Fruit fly (Drosophila melanogaster) whole organism, wandering third instar larva: ENCODE measurements around the gene CG33107.

Experiments
- Abd-B ChIP-seq: fragments of >200 bp; optimal IDR thresholded peaks from 2 replicates; lab custom pipeline; 2017; ENCODE audit warnings: missing biosample characterization, missing genetic modification characterization
- Dfd ChIP-seq: fragments of >200 bp; optimal IDR thresholded peaks from 2 replicates; lab custom pipeline; 2017; ENCODE audit warnings: missing biosample characterization, missing genetic modification characterization
- Dif ChIP-seq: fragments of 200-275, 200-300 bp; sonication (Bioruptor generic); optimal IDR thresholded peaks from 2 replicates; lab custom pipeline; 2018; ENCODE audit warnings: missing biosample characterization, missing genetic modification characterization; ENCODE audit not compliant: partially characterized antibody
- GATAd ChIP-seq: sonication (Bioruptor generic); optimal IDR thresholded peaks from 2 replicates; lab custom pipeline; 2016; ENCODE audit warnings: missing biosample characterization, missing genetic modification characterization
- HLH106 ChIP-seq: fragments of 200-800 bp; optimal IDR thresholded peaks from 3 replicates; lab custom pipeline; 2019; ENCODE audit warnings: missing biosample characterization, mild to moderate bottlenecking, missing genetic modification characterization, moderate library complexity
- Hnf4 ChIP-seq: fragments of 200-800 bp; sonication (Bioruptor generic); optimal IDR thresholded peaks from 2 replicates; lab custom pipeline; 2016; ENCODE audit warnings: missing biosample characterization, mild to moderate bottlenecking, missing genetic modification characterization
- Hr83 ChIP-seq: fragments of 200-300 bp; sonication (Bioruptor generic); optimal IDR thresholded peaks from 2 replicates; lab custom pipeline; 2016; ENCODE audit warnings: missing biosample characterization, mild to moderate bottlenecking, missing genetic modification characterization, moderate library complexity; ENCODE audit not compliant: poor library complexity, severe bottlenecking
- Jra ChIP-seq: sonication (Bioruptor generic); optimal IDR thresholded peaks from 2 replicates; lab custom pipeline; 2016; ENCODE audit warnings: missing biosample characterization, missing genetic modification characterization
- Mio ChIP-seq: sonication (Bioruptor generic); optimal IDR thresholded peaks from 2 replicates; lab custom pipeline; 2016; ENCODE audit warnings: missing biosample characterization, missing genetic modification characterization
- Myc ChIP-seq: fragments of >200 bp; optimal IDR thresholded peaks from 2 replicates; lab custom pipeline; 2017
- N ChIP-seq: fragments of >200 bp; optimal IDR thresholded peaks from 2 replicates; lab custom pipeline; 2018; ENCODE audit warnings: missing biosample characterization, missing external identifiers, missing genetic modification characterization
- OdsH ChIP-seq: fragments of 200-800 bp; sonication (Bioruptor generic); optimal IDR thresholded peaks from 2 replicates; lab custom pipeline; 2016; ENCODE audit warnings: missing biosample characterization, mild to moderate bottlenecking, missing genetic modification characterization
- Rel ChIP-seq, 2 experiments: fragments of 200-800 bp; sonication (Bioruptor generic) in 1 of 2; optimal IDR thresholded peaks; 2 replicates in 1 of 2; 3 replicates in 1 of 2; lab custom pipeline; 2016 to 2019; ENCODE audit warnings: mild to moderate bottlenecking in 2 of 2, missing biosample characterization in 2 of 2, missing genetic modification characterization in 2 of 2, moderate library complexity in 1 of 2
- Sp1 ChIP-seq: fragments of 200-800 bp; sonication (Bioruptor generic); optimal IDR thresholded peaks from 3 replicates; lab custom pipeline; 2019; ENCODE audit warnings: missing biosample characterization, mild to moderate bottlenecking, missing genetic modification characterization, moderate library complexity
- Vsx2 ChIP-seq: fragments of 200-300, 225-300 bp; sonication (Bioruptor generic); optimal IDR thresholded peaks from 2 replicates; lab custom pipeline; 2018; ENCODE audit warnings: missing biosample characterization, missing genetic modification characterization; ENCODE audit not compliant: partially characterized antibody
- br ChIP-seq: fragments of 200-800 bp; sonication (Bioruptor generic); optimal IDR thresholded peaks from 2 replicates; lab custom pipeline; 2016; ENCODE audit warnings: missing biosample characterization, missing genetic modification characterization
- brk ChIP-seq: fragments of 200-800 bp; sonication (Bioruptor generic); optimal IDR thresholded peaks from 2 replicates; lab custom pipeline; 2016; ENCODE audit warnings: missing biosample characterization, mild to moderate bottlenecking, missing genetic modification characterization
- dl ChIP-seq, 2 experiments: fragments of 175-275, 200-275 bp in 1 of 2; fragments of 200-275 bp in 1 of 2; sonication (Bioruptor generic); optimal IDR thresholded peaks; lab custom pipeline; 2018; ENCODE audit warnings: mild to moderate bottlenecking in 2 of 2, missing biosample characterization in 2 of 2, missing genetic modification characterization in 2 of 2, moderate library complexity in 2 of 2; ENCODE audit not compliant: partially characterized antibody in 2 of 2, insufficient read depth in 1 of 2
- dsf ChIP-seq: sonication (Bioruptor generic); optimal IDR thresholded peaks from 2 replicates; lab custom pipeline; 2016; ENCODE audit warnings: missing biosample characterization, missing genetic modification characterization, borderline replicate concordance
- foxo ChIP-seq, 2 experiments: fragments of 200-800 bp; sonication (Bioruptor generic); optimal IDR thresholded peaks; 2 replicates in 1 of 2; 3 replicates in 1 of 2; lab custom pipeline; 2016 to 2017; ENCODE audit warnings: missing biosample characterization in 2 of 2, missing genetic modification characterization in 2 of 2
- fru ChIP-seq: fragments of 200-800 bp; sonication (Bioruptor generic); optimal IDR thresholded peaks from 3 replicates; lab custom pipeline; 2016; ENCODE audit warnings: missing biosample characterization, mild to moderate bottlenecking, missing genetic modification characterization
- h ChIP-seq: fragments of 200-800 bp; sonication (Bioruptor generic); optimal IDR thresholded peaks from 3 replicates; lab custom pipeline; 2016; ENCODE audit warnings: missing biosample characterization, mild to moderate bottlenecking, missing genetic modification characterization
- lola ChIP-seq: fragments of >200 bp; optimal IDR thresholded peaks from 2 replicates; lab custom pipeline; 2017; ENCODE audit warnings: missing biosample characterization, missing genetic modification characterization
- psq ChIP-seq: fragments of 200-800 bp; sonication (Bioruptor generic); optimal IDR thresholded peaks from 3 replicates; lab custom pipeline; 2017; ENCODE audit warnings: missing biosample characterization, mild to moderate bottlenecking, missing genetic modification characterization, moderate library complexity
- rgr ChIP-seq: fragments of 200-800 bp; sonication (Bioruptor generic); optimal IDR thresholded peaks from 3 replicates; lab custom pipeline; 2016; ENCODE audit warnings: missing biosample characterization, mild to moderate bottlenecking, missing genetic modification characterization
- sage ChIP-seq: fragments of 200-800 bp; sonication (Bioruptor generic); optimal IDR thresholded peaks from 2 replicates; lab custom pipeline; 2016; ENCODE audit warnings: missing biosample characterization, mild to moderate bottlenecking, missing genetic modification characterization
- sv ChIP-seq: fragments of 200-800 bp; sonication (Bioruptor generic); optimal IDR thresholded peaks from 3 replicates; lab custom pipeline; 2016; ENCODE audit warnings: missing biosample characterization, missing genetic modification characterization
- usp ChIP-seq: fragments of >200 bp; optimal IDR thresholded peaks from 2 replicates; lab custom pipeline; 2017; ENCODE audit warnings: missing biosample characterization, missing genetic modification characterization

CG33107 gene

dm6 chr3R:22586525-22586924 is 2.0 kb upstream of the CG33107 start, which contains the start of gene btn:
TSS of gene btn (minus strand) at chr3R:22586625.
- TF ChIP-seq dsf (GFP tag; lab: Kevin White, UChicago) (no peak), Myc (lab: Kevin White, UChicago) (no peak), fru (no peak), brk (GFP tag; lab: Kevin White, UChicago) (no peak), Abd-B (no peak), Dfd (GFP tag; lab: Kevin White, UChicago) (no peak)

dm6 chr3R:22582981-22583380 is 1.5 kb downstream of the CG33107 start, which contains the start of gene Dph5:
TSS of gene Dph5 (minus strand) at chr3R:22583225.
- TF ChIP-seq foxo (GFP tag; optimal IDR thresholded peaks at IDR 0.05; lab: Kevin White, UChicago) (no peak), Dif (GFP tag; lab: Kevin White, UChicago) (no peak), Rel (GFP tag; optimal IDR thresholded peaks at IDR 0.05; lab: Kevin White, UChicago) (no peak), Rel (tag; optimal IDR thresholded peaks at IDR 0.05; lab: Kevin White, UChicago) (no peak), N (GFP tag; lab: Kevin White, UChicago) (no peak), OdsH (GFP tag; lab: Kevin White, UChicago) (no peak), dsf (GFP tag; lab: Kevin White, UChicago) (no peak), Sp1 (GFP tag; lab: Kevin White, UChicago) (no peak), dl (GFP tag; optimal IDR thresholded peaks at IDR 0.05; lab: Kevin White, UChicago; ENCODE audit: insufficient read depth in 1 of 2, partially characterized antibody in 2 of 2) (no peak), Hr83 (no peak)
- TF ChIP-seq, all 38 proteins: peak for 0

DNA sequence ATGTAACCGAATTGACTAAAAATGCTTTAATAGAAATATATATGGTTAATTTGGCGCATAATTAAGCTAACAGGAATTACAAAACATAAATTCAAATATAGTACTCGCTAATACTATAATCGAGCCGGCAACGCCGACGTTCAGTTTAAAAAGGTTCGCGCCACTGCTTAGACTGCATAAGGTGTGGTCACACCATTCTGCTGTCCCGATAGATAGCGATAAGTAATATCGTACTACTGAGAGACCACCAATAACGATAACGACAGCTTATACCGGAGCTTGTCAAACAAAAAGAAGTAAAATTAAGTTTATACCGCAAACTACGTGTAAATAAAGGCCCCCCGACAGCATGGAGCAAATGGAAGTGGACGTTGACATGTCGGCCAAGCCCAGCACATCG is 4.0 kb downstream of the CG33107 start, which contains the start of gene CSN6:
Gene CSN6 (plus strand): TSS at position 228 of the 400 bp plus-strand sequence.
- TF ChIP-seq Myc (lab: Kevin White, UChicago) (peak; percentile 19), Dif (GFP tag; lab: Kevin White, UChicago) (no peak), fru (no peak), Hnf4 (no peak)

DNA sequence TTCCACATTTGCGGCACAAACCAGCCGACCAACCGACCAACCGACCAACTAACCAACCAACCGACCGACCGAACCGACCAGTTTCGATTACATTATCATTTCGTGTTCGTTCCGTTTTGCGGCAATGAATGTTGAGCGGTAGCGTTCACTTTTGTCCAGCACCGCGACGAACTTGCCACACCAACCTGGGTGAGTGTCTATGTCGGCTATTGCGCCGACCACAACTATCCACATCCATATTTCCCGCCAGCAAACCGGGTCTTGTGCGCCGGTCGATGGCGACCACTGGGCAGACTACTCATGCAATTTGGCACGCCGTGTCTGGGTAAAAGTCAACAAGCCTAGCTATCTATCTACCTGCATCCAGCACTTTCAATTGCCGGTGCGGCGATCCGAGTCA is 7.5 kb downstream of the CG33107 start:
- TF ChIP-seq psq (GFP tag; lab: Kevin White, UChicago): no peak
- no peak for TF ChIP-seq Rel (GFP tag; optimal IDR thresholded peaks at IDR 0.05; lab: Kevin White, UChicago)
- TF ChIP-seq Rel (tag; optimal IDR thresholded peaks at IDR 0.05; lab: Kevin White, UChicago): no peak
- no peak for TF ChIP-seq Mio
- TF ChIP-seq, all 38 proteins: peak for 0

dm6 chr3R:22576096-22576697 is 8.3 kb downstream of the CG33107 start:
- TF ChIP-seq rgr (GFP tag; lab: Kevin White, UChicago): no peak
- TF ChIP-seq sage: no peak
- no peak for TF ChIP-seq Jra (GFP tag; lab: Kevin White, UChicago)
- no peak for TF ChIP-seq Hr83
- TF ChIP-seq Vsx2 (GFP tag; lab: Kevin White, UChicago): no peak
- TF ChIP-seq psq (GFP tag; lab: Kevin White, UChicago): no peak
- TF ChIP-seq N (GFP tag; lab: Kevin White, UChicago): no peak

DNA sequence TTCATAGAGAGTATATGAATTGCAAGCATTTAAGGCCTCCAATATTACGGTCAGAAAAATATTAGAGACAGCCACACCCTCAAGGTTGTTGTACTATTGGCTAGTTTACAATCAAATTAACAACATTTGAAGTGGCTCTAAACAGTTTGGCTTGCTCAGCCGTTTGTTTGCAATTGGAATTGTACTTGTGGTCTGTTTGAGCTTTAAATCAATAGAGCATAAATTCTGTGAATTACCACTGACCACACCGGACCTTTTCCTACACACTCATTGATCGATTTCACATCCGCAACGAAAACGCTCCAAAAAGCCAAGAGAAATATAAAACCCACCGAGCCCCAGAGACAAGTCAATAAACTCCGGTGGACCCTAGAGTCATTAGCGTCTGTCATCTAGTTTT is 10.9 kb downstream of the CG33107 start:
- no peak for TF ChIP-seq sage
- no peak for TF ChIP-seq psq (GFP tag; lab: Kevin White, UChicago)
- TF ChIP-seq dsf (GFP tag; lab: Kevin White, UChicago): no peak
- TF ChIP-seq sv (GFP tag; lab: Kevin White, UChicago): no peak
- no peak for TF ChIP-seq usp (GFP tag; lab: Kevin White, UChicago)
- no peak for TF ChIP-seq br (GFP tag; lab: Kevin White, UChicago)
- no peak for TF ChIP-seq lola (GFP tag; lab: Kevin White, UChicago)
- TF ChIP-seq Vsx2 (GFP tag; lab: Kevin White, UChicago): no peak
- TF ChIP-seq Rel (GFP tag; optimal IDR thresholded peaks at IDR 0.05; lab: Kevin White, UChicago): no peak
- TF ChIP-seq Rel (tag; optimal IDR thresholded peaks at IDR 0.05; lab: Kevin White, UChicago): no peak
- TF ChIP-seq HLH106 (tag; lab: Kevin White, UChicago): no peak
- no peak for TF ChIP-seq h
- no peak for TF ChIP-seq GATAd (GFP tag; lab: Kevin White, UChicago)
- TF ChIP-seq foxo (GFP tag; optimal IDR thresholded peaks at IDR 0.05; lab: Kevin White, UChicago): no peak
- no peak for TF ChIP-seq N (GFP tag; lab: Kevin White, UChicago)
